Fruit fly (Drosophila melanogaster): ENCODE results near the gene Peritrophin-15b.

dm6 chr2L:8344536-8344935 lies 50.2 kb downstream of the Peritrophin-15b start:
- TF ChIP-seq Met (GFP tag; optimal IDR thresholded peaks at IDR 0.05) (no peak), Eip75B (GFP tag; optimal IDR thresholded peaks at IDR 0.05) (no peak), CG11762 (GFP tag; optimal IDR thresholded peaks at IDR 0.05; ENCODE audit: insufficient read depth) (no peak), CG8119 (GFP tag; IDR thresholded peaks at IDR 0.05) (no peak), Ets21C (GFP tag; optimal IDR thresholded peaks at IDR 0.05) (no peak), CG34406 (GFP tag; optimal IDR thresholded peaks at IDR 0.05) (no peak), CG32006 (GFP tag; optimal IDR thresholded peaks at IDR 0.05) (no peak), Sox15 (GFP tag; optimal IDR thresholded peaks at IDR 0.05) (no peak), Sox14 (GFP tag; optimal IDR thresholded peaks at IDR 0.05) (no peak), CG6792 (GFP tag; optimal IDR thresholded peaks at IDR 0.05) (no peak)

Measured in whole organism, prepupa.